Worm (Caenorhabditis elegans) whole organism, L4 larva: ENCODE measurements around the gene F13H10.5.

Experiments
- aly-2 ChIP-seq: sonication (generic microtip); optimal IDR thresholded peaks from 2 replicates; lab custom pipeline; 2018; ENCODE audit warnings: missing biosample characterization, missing genetic modification characterization
- ama-1 ChIP-seq: fragments of 150-350 bp; optimal IDR thresholded peaks from 2 replicates; lab custom pipeline; 2014; ENCODE audit warnings: inconsistent platforms, mixed read lengths
- ceh-20 ChIP-seq: fragments of 200-800 bp; sonication (Bioruptor generic); IDR thresholded peaks from 2 replicates; pipeline ENCODE4 v1.3.6; 2022; ENCODE audit warnings: missing genetic modification reagents, missing genetic modification characterization, missing compliant biosample characterization
- ceh-82 ChIP-seq: sonication (generic microtip); optimal IDR thresholded peaks from 2 replicates; lab custom pipeline; 2017; ENCODE audit warnings: missing biosample characterization, missing genetic modification characterization
- daf-8 ChIP-seq: fragments of 200-800 bp; sonication (Bioruptor generic); IDR thresholded peaks from 2 replicates; pipeline ENCODE4 v1.3.6; 2022; ENCODE audit warnings: missing genetic modification characterization, missing compliant biosample characterization
- hlh-30 ChIP-seq: sonication (generic microtip); optimal IDR thresholded peaks from 2 replicates; lab custom pipeline; 2017; ENCODE audit warnings: antibody characterized with exemption, mild to moderate bottlenecking, missing genetic modification characterization, missing compliant biosample characterization; ENCODE audit not compliant: insufficient read depth
- lin-13 ChIP-seq: fragments of 150-350 bp; optimal IDR thresholded peaks from 2 replicates; lab custom pipeline; 2014; ENCODE audit warnings: missing biosample characterization, missing genetic modification reagents, missing genetic modification characterization
- lin-39 ChIP-seq: fragments of 150-350 bp; optimal IDR thresholded peaks from 2 replicates; lab custom pipeline; 2014; ENCODE audit warnings: missing biosample characterization, missing genetic modification reagents, missing genetic modification characterization
- nhr-41 ChIP-seq: fragments of 200-800 bp; sonication (Bioruptor generic); IDR thresholded peaks from 2 replicates; pipeline ENCODE4 v1.3.6; 2022; ENCODE audit warnings: missing genetic modification reagents, missing genetic modification characterization, missing compliant biosample characterization
- nhr-6 ChIP-seq: fragments of 150-350 bp; optimal IDR thresholded peaks from 2 replicates; lab custom pipeline; 2014; ENCODE audit warnings: missing biosample characterization, missing genetic modification characterization
- snpc-1.2 ChIP-seq: fragments of 200-800 bp; sonication (Bioruptor generic); IDR thresholded peaks from 2 replicates; pipeline ENCODE4 v1.3.6; 2022; ENCODE audit warnings: missing genetic modification reagents, missing genetic modification characterization, missing compliant biosample characterization
- snpc-4 ChIP-seq: fragments of 150-350 bp; optimal IDR thresholded peaks from 2 replicates; lab custom pipeline; 2014; ENCODE audit warnings: missing biosample characterization, missing genetic modification characterization
- tag-97 ChIP-seq: fragments of 200-800 bp; sonication (Bioruptor generic); IDR thresholded peaks from 2 replicates; pipeline ENCODE4 v1.3.6; 2022; ENCODE audit warnings: missing genetic modification characterization, missing compliant biosample characterization

ce11 chrIV:11027560-11027959 lies 36.8 kb downstream of the F13H10.5 start:
- TF ChIP-seq tag-97 (GFP tag; lab: Robert Waterston, UW), result no peak
- TF ChIP-seq nhr-6, result peak; percentile 91
- peak; percentile 71 for TF ChIP-seq hlh-30 (tag; lab: Kevin White, UChicago)
- peak; percentile 71 for TF ChIP-seq ama-1 (lab: Kevin White, UChicago)
- TF ChIP-seq nhr-41 (GFP tag; lab: Robert Waterston, UW), result no peak
- TF ChIP-seq lin-39 (tag; lab: Kevin White, UChicago), result no peak
- TF ChIP-seq ceh-20, result no peak
- no peak for TF ChIP-seq snpc-1.2
- TF ChIP-seq aly-2, result no peak
- peak; percentile 69 for TF ChIP-seq lin-13 (GFP tag; lab: Kevin White, UChicago)
- TF ChIP-seq ceh-82 (tag; lab: Kevin White, UChicago), result no peak
- TF ChIP-seq daf-8 (GFP tag; lab: Robert Waterston, UW), result no peak
- no peak for TF ChIP-seq snpc-4 (tag; lab: Kevin White, UChicago)
